Worm (Caenorhabditis elegans) whole organism, young adult: Measurements from ENCODE around the gene T11G6.2.

Experiments used
- B0035.1 ChIP-seq: sonication (generic microtip); optimal IDR thresholded peaks from 2 replicates; lab custom pipeline; 2016; ENCODE audit warnings: missing genetic modification characterization, mild to moderate bottlenecking, missing compliant biosample characterization, missing genotype, missing genetic modification reagents
- C17E4.6 ChIP-seq: fragments of 200-800 bp; sonication (Bioruptor generic); IDR thresholded peaks from 2 replicates; pipeline ENCODE4 v1.3.6; 2022; ENCODE audit warnings: missing genetic modification reagents, missing genetic modification characterization, missing compliant biosample characterization
- D2030.7 ChIP-seq: fragments of 200-800 bp; sonication (Bioruptor generic); IDR thresholded peaks from 2 replicates; pipeline ENCODE4 v1.3.6; 2022; ENCODE audit warnings: missing genetic modification reagents, missing genetic modification characterization, missing compliant biosample characterization
- F57A8.1 ChIP-seq: fragments of 200-800 bp; sonication (Bioruptor generic); optimal IDR thresholded peaks from 2 replicates; lab custom pipeline; 2018; ENCODE audit warnings: mild to moderate bottlenecking, missing genetic modification characterization, moderate library complexity, missing compliant biosample characterization
- K12H6.12 ChIP-seq: fragments of 200-800 bp; sonication (Bioruptor generic); optimal IDR thresholded peaks from 2 replicates; lab custom pipeline; 2018; ENCODE audit warnings: mild to moderate bottlenecking, missing genetic modification characterization, missing compliant biosample characterization
- T26A5.8 ChIP-seq: sonication (generic microtip); optimal IDR thresholded peaks from 2 replicates; lab custom pipeline; 2016; ENCODE audit warnings: missing genetic modification characterization, missing compliant biosample characterization
- Y56A3A.18 ChIP-seq: fragments of 200-800 bp; sonication (Bioruptor generic); IDR thresholded peaks from 2 replicates; pipeline ENCODE4 v1.3.6; 2022; ENCODE audit warnings: missing genetic modification reagents, missing genetic modification characterization, missing compliant biosample characterization
- ama-1 ChIP-seq, 3 experiments: fragments of 150-350 bp in 1 of 3; sonication (generic microtip) in 2 of 3; optimal IDR thresholded peaks; 2 replicates each; lab custom pipeline; 2014 to 2018; ENCODE audit warnings: missing biosample characterization in 2 of 3, missing genetic modification characterization in 2 of 3, missing genetic modification reagents in 2 of 3
- aptf-3 ChIP-seq: fragments of 200-800 bp; sonication (Bioruptor generic); IDR thresholded peaks from 2 replicates; pipeline ENCODE4 v1.3.6; 2022; ENCODE audit warnings: missing genetic modification characterization, missing compliant biosample characterization
- attf-3 ChIP-seq: fragments of 200-800 bp; sonication (Bioruptor generic); conservative IDR thresholded peaks from 2 replicates; pipeline ENCODE4 v1.3.6; 2022; ENCODE audit warnings: missing genetic modification reagents, missing genetic modification characterization, missing compliant biosample characterization
- attf-5 ChIP-seq: fragments of 200-800 bp; sonication (Bioruptor generic); optimal IDR thresholded peaks from 2 replicates; lab custom pipeline; 2018; ENCODE audit warnings: mild to moderate bottlenecking, missing genetic modification characterization, missing compliant biosample characterization
- ceh-40 ChIP-seq: fragments of 200-800 bp; sonication (Bioruptor generic); IDR thresholded peaks from 2 replicates; pipeline ENCODE4 v1.3.6; 2022; ENCODE audit warnings: missing genetic modification characterization, missing compliant biosample characterization
- dpff-1 ChIP-seq: sonication (generic microtip); optimal IDR thresholded peaks from 2 replicates; lab custom pipeline; 2017; ENCODE audit warnings: mild to moderate bottlenecking, missing genetic modification characterization, missing compliant biosample characterization
- efl-1 ChIP-seq: fragments of 150-350 bp; optimal IDR thresholded peaks from 2 replicates; lab custom pipeline; 2014; ENCODE audit warnings: missing biosample characterization, missing genetic modification reagents, missing genetic modification characterization
- egrh-3 ChIP-seq: fragments of 200-800 bp; sonication (Bioruptor generic); IDR thresholded peaks from 2 replicates; pipeline ENCODE4 v1.3.6; 2022; ENCODE audit warnings: missing genetic modification reagents, missing genetic modification characterization, missing compliant biosample characterization
- ets-4 ChIP-seq: fragments of 200-800 bp; sonication (Bioruptor generic); optimal IDR thresholded peaks from 2 replicates; lab custom pipeline; 2018; ENCODE audit warnings: mild to moderate bottlenecking, missing genetic modification characterization, missing compliant biosample characterization
- fkh-3 ChIP-seq: sonication (generic microtip); optimal IDR thresholded peaks from 2 replicates; lab custom pipeline; 2016; ENCODE audit warnings: mild to moderate bottlenecking, missing genetic modification characterization, missing compliant biosample characterization
- hmg-1.2 ChIP-seq: fragments of 200-800 bp; sonication (Bioruptor generic); IDR thresholded peaks from 2 replicates; pipeline ENCODE4 v1.3.6; 2022; ENCODE audit warnings: missing genetic modification reagents, missing genetic modification characterization, missing compliant biosample characterization
- let-526 ChIP-seq: fragments of 200-800 bp; sonication (Bioruptor generic); IDR thresholded peaks from 2 replicates; pipeline ENCODE4 v1.3.6; 2022; ENCODE audit warnings: missing genetic modification reagents, missing genetic modification characterization, missing compliant biosample characterization
- let-607 ChIP-seq, 2 experiments: fragments of 200-800 bp in 1 of 2; sonication (Bioruptor generic) in 1 of 2; sonication (generic microtip) in 1 of 2; optimal IDR thresholded peaks; 2 replicates each; lab custom pipeline; 2016 to 2018; ENCODE audit warnings: mild to moderate bottlenecking in 2 of 2, missing compliant biosample characterization in 2 of 2, missing genetic modification characterization in 2 of 2, moderate library complexity in 2 of 2, missing genotype in 1 of 2
- lin-35 ChIP-seq, 3 experiments: fragments of 150-350 bp in 2 of 3; sonication (generic microtip) in 1 of 3; optimal IDR thresholded peaks; 2 replicates each; lab custom pipeline; 2014 to 2018; ENCODE audit warnings: missing biosample characterization in 3 of 3, missing genetic modification characterization in 3 of 3, missing genetic modification reagents in 3 of 3
- lir-1 ChIP-seq: fragments of 200-800 bp; sonication (Bioruptor generic); conservative IDR thresholded peaks from 2 replicates; pipeline ENCODE4 v1.3.6; 2022; ENCODE audit warnings: missing genetic modification reagents, missing genetic modification characterization, missing compliant biosample characterization
- mes-4 ChIP-seq: sonication (generic microtip); optimal IDR thresholded peaks from 2 replicates; lab custom pipeline; 2016; ENCODE audit warnings: missing genotype, missing genetic modification characterization, missing compliant biosample characterization
- mxl-1 ChIP-seq: sonication (generic microtip); optimal IDR thresholded peaks from 2 replicates; lab custom pipeline; 2016; ENCODE audit warnings: missing genetic modification characterization, missing compliant biosample characterization
- nfya-2 ChIP-seq: fragments of 200-800 bp; sonication (Bioruptor generic); IDR thresholded peaks from 2 replicates; pipeline ENCODE4 v1.3.6; 2022; ENCODE audit warnings: missing genetic modification reagents, missing genetic modification characterization, missing compliant biosample characterization
- rec-8 ChIP-seq, 2 experiments: sonication (generic microtip); optimal IDR thresholded peaks; 2 replicates each; lab custom pipeline; 2016; ENCODE audit warnings: mild to moderate bottlenecking in 2 of 2, missing genetic modification characterization in 2 of 2, missing genetic modification reagents in 2 of 2, missing genotype in 2 of 2, missing biosample characterization in 1 of 2, missing compliant biosample characterization in 1 of 2, moderate library complexity in 1 of 2
- sdz-38 ChIP-seq: sonication (generic microtip); optimal IDR thresholded peaks from 2 replicates; lab custom pipeline; 2016; ENCODE audit warnings: missing genotype, missing genetic modification characterization, missing compliant biosample characterization
- snpc-3.4 ChIP-seq: sonication (generic microtip); optimal IDR thresholded peaks from 2 replicates; lab custom pipeline; 2017; ENCODE audit warnings: missing genetic modification characterization, mild to moderate bottlenecking, missing compliant biosample characterization, antibody characterized with exemption, moderate library complexity, missing genotype, missing genetic modification reagents
- snpc-4 ChIP-seq, 5 experiments: fragments of 150-350 bp in 1 of 5; sonication (generic microtip) in 4 of 5; optimal IDR thresholded peaks; 2 replicates each; lab custom pipeline; 2014 to 2018; ENCODE audit warnings: missing genetic modification characterization in 5 of 5, missing biosample characterization in 3 of 5, antibody characterized with exemption in 2 of 5, mild to moderate bottlenecking in 2 of 5, missing compliant biosample characterization in 2 of 5, missing genotype in 2 of 5, moderate library complexity in 2 of 5, missing genetic modification reagents in 1 of 5
- sptf-2 ChIP-seq: fragments of 200-800 bp; sonication (Bioruptor generic); optimal IDR thresholded peaks from 2 replicates; lab custom pipeline; 2018; ENCODE audit warnings: mild to moderate bottlenecking, missing genetic modification characterization, missing compliant biosample characterization
- tbp1 ChIP-seq: fragments of 200-800 bp; sonication (Bioruptor generic); optimal IDR thresholded peaks from 2 replicates; lab custom pipeline; 2018; ENCODE audit warnings: mild to moderate bottlenecking, missing genetic modification characterization, missing compliant biosample characterization
- tlf-1 ChIP-seq: fragments of 200-800 bp; sonication (Bioruptor generic); optimal IDR thresholded peaks from 2 replicates; lab custom pipeline; 2018; ENCODE audit warnings: mild to moderate bottlenecking, missing genetic modification characterization, missing compliant biosample characterization
- unc-130 ChIP-seq: sonication (generic microtip); optimal IDR thresholded peaks from 2 replicates; lab custom pipeline; 2016; ENCODE audit warnings: missing genetic modification reagents, missing genetic modification characterization, missing compliant biosample characterization
- ztf-28 ChIP-seq: fragments of 200-800 bp; sonication (Bioruptor generic); IDR thresholded peaks from 2 replicates; pipeline ENCODE4 v1.3.6; 2022; ENCODE audit warnings: missing genetic modification reagents, missing genetic modification characterization, missing compliant biosample characterization
- ztf-3 ChIP-seq: fragments of 200-800 bp; sonication (Bioruptor generic); optimal IDR thresholded peaks from 2 replicates; lab custom pipeline; 2018; ENCODE audit warnings: mild to moderate bottlenecking, missing genetic modification characterization, missing compliant biosample characterization

The T11G6.2 gene

ce11 chrIV:10855049-10855448, 3.2 kb downstream of the T11G6.2 start, which contains the start of gene T11G6.3:
Gene T11G6.3, minus strand, starts transcription at chrIV:10855237.
- TF ChIP-seq efl-1 (no peak), T26A5.8 (tag; lab: Kevin White, UChicago) (no peak), sptf-2 (GFP tag; lab: Kevin White, UChicago) (no peak), ceh-40 (no peak), unc-130 (no peak), D2030.7 (GFP tag; lab: Robert Waterston, UW) (no peak)

- TF ChIP-seq rec-8 (tag; optimal IDR thresholded peaks at IDR 0.05; lab: Kevin White, UChicago) (no peak), snpc-3.4 (tag; lab: Kevin White, UChicago) (no peak), tlf-1 (no peak), ama-1 (optimal IDR thresholded peaks at IDR 0.05; lab: Kevin White, UChicago) (no peak), ama-1 (GFP tag; optimal IDR thresholded peaks at IDR 0.05; lab: Kevin White, UChicago) (no peak), aptf-3 (no peak), mxl-1 (tag; lab: Kevin White, UChicago) (no peak), egrh-3 (GFP tag; lab: Robert Waterston, UW) (no peak), let-607 (tag; optimal IDR thresholded peaks at IDR 0.05; lab: Kevin White, UChicago) (no peak), F57A8.1 (GFP tag; lab: Kevin White, UChicago) (no peak), ets-4 (GFP tag; lab: Kevin White, UChicago) (no peak), mes-4 (tag; lab: Kevin White, UChicago) (no peak), nfya-2 (GFP tag; lab: Robert Waterston, UW) (no peak), let-526 (no peak), snpc-4 (GFP tag; optimal IDR thresholded peaks at IDR 0.05; lab: Kevin White, UChicago) (no peak), snpc-4 (tag; optimal IDR thresholded peaks at IDR 0.05; lab: Kevin White, UChicago) (no peak), sdz-38 (tag; lab: Kevin White, UChicago) (no peak), ztf-3 (GFP tag; lab: Kevin White, UChicago) (no peak), fkh-3 (tag; lab: Kevin White, UChicago) (no peak), B0035.1 (tag; lab: Kevin White, UChicago) (no peak)
Observed at ce11 chrIV:10854042-10854441, 4.3 kb downstream of the T11G6.2 start.

ce11 chrIV:10852403-10852802, 5.9 kb downstream of the T11G6.2 start:
- TF ChIP-seq attf-5: no peak
- peak; percentile 25; the same call in 1 of the 2 replicates for TF ChIP-seq hmg-1.2

- TF ChIP-seq ceh-40: no peak
- no peak for TF ChIP-seq ztf-28 (GFP tag; lab: Robert Waterston, UW)
- no peak for TF ChIP-seq snpc-4 (GFP tag; optimal IDR thresholded peaks at IDR 0.05; lab: Kevin White, UChicago)
- no peak for TF ChIP-seq snpc-4 (tag; optimal IDR thresholded peaks at IDR 0.05; lab: Kevin White, UChicago)
- no peak for TF ChIP-seq lin-35 (GFP tag; optimal IDR thresholded peaks at IDR 0.05; lab: Kevin White, UChicago)
- TF ChIP-seq C17E4.6: no peak
- no peak for TF ChIP-seq lir-1 (GFP tag; lab: Robert Waterston, UW)
- TF ChIP-seq K12H6.12 (tag; lab: Kevin White, UChicago): no peak
- no peak for TF ChIP-seq dpff-1
- TF ChIP-seq Y56A3A.18 (GFP tag; lab: Robert Waterston, UW): no peak
- no peak for TF ChIP-seq rec-8 (tag; optimal IDR thresholded peaks at IDR 0.05; lab: Kevin White, UChicago)
- no peak for TF ChIP-seq ama-1 (optimal IDR thresholded peaks at IDR 0.05; lab: Kevin White, UChicago)
- no peak for TF ChIP-seq ama-1 (GFP tag; optimal IDR thresholded peaks at IDR 0.05; lab: Kevin White, UChicago)
- TF ChIP-seq mxl-1 (tag; lab: Kevin White, UChicago): no peak
- no peak for TF ChIP-seq tbp1
- no peak for TF ChIP-seq attf-3 (GFP tag; lab: Robert Waterston, UW)
- TF ChIP-seq, all 124 proteins: peak for 0
Observed at ce11 chrIV:10851833-10852232, 6.5 kb downstream of the T11G6.2 start, which contains the start of gene T11G6.4. Gene T11G6.4, minus strand, starts transcription at chrIV:10851933.
